Worm (Caenorhabditis elegans) whole organism, L3 larva: ENCODE data around the gene C32B5.18.
"Not testable (repeated sequence)": the region's sequence is repeated elsewhere in the genome, so short reads cannot be mapped to it uniquely, and the experiment has no call there.

Experiments used
- ZK546.5 ChIP-seq: sonication (generic microtip); optimal IDR thresholded peaks from 2 replicates; lab custom pipeline; 2017; ENCODE audit warnings: missing biosample characterization, missing genetic modification characterization
- ama-1 ChIP-seq: fragments of 150-350 bp; optimal IDR thresholded peaks from 2 replicates; lab custom pipeline; 2018
- ceh-16 ChIP-seq: sonication (generic microtip); optimal IDR thresholded peaks from 2 replicates; lab custom pipeline; 2017; ENCODE audit warnings: missing biosample characterization, missing genetic modification characterization
- ceh-9 ChIP-seq: sonication (generic microtip); optimal IDR thresholded peaks from 2 replicates; lab custom pipeline; 2018; ENCODE audit warnings: missing biosample characterization, missing genetic modification characterization
- egl-5 ChIP-seq: fragments of 150-350 bp; optimal IDR thresholded peaks from 2 replicates; lab custom pipeline; 2017; ENCODE audit warnings: missing biosample characterization, missing genetic modification reagents, missing genetic modification characterization, inconsistent platforms
- elt-1 ChIP-seq: fragments of 150-350 bp; optimal IDR thresholded peaks from 2 replicates; lab custom pipeline; 2014; ENCODE audit warnings: missing biosample characterization, missing genetic modification characterization
- elt-2 ChIP-seq: sonication (generic microtip); optimal IDR thresholded peaks from 2 replicates; lab custom pipeline; 2016; ENCODE audit warnings: missing genetic modification reagents, mild to moderate bottlenecking, missing genetic modification characterization, missing compliant biosample characterization
- elt-3 ChIP-seq, 3 experiments: fragments of 150-350 bp in 1 of 3; sonication (generic microtip) in 2 of 3; optimal IDR thresholded peaks; 2 replicates in 2 of 3; 4 replicates in 1 of 3; lab custom pipeline; 2014 to 2017; ENCODE audit warnings: missing biosample characterization in 3 of 3, missing genetic modification characterization in 3 of 3
- eor-1 ChIP-seq, 2 experiments: fragments of 150-350 bp; optimal IDR thresholded peaks; 2 replicates each; lab custom pipeline; 2014 to 2018; ENCODE audit warnings: missing biosample characterization in 2 of 2, missing genetic modification characterization in 2 of 2
- fkh-10 ChIP-seq: sonication (generic microtip); optimal IDR thresholded peaks from 2 replicates; lab custom pipeline; 2017; ENCODE audit warnings: missing biosample characterization, missing genetic modification reagents, missing genetic modification characterization
- fos-1 ChIP-seq: fragments of 150-350 bp; optimal IDR thresholded peaks from 2 replicates; lab custom pipeline; 2014; ENCODE audit warnings: missing biosample characterization, missing genetic modification characterization
- hmg-11 ChIP-seq: sonication (generic microtip); optimal IDR thresholded peaks from 2 replicates; lab custom pipeline; 2016; ENCODE audit warnings: missing genetic modification characterization, missing compliant biosample characterization
- jun-1 ChIP-seq: fragments of 150-350 bp; optimal IDR thresholded peaks from 2 replicates; lab custom pipeline; 2014; ENCODE audit warnings: missing biosample characterization, missing genetic modification reagents, missing genetic modification characterization
- lin-15B ChIP-seq: fragments of 150-350 bp; optimal IDR thresholded peaks from 2 replicates; lab custom pipeline; 2014; ENCODE audit warnings: missing biosample characterization, missing genetic modification characterization
- mdl-1 ChIP-seq: fragments of 150-350 bp; optimal IDR thresholded peaks from 2 replicates; lab custom pipeline; 2014; ENCODE audit warnings: missing biosample characterization, missing genetic modification characterization
- mml-1 ChIP-seq: fragments of 150-350 bp; sonication (generic microtip); optimal IDR thresholded peaks from 3 replicates; lab custom pipeline; 2014; ENCODE audit warnings: missing biosample characterization, missing genetic modification characterization
- nfya-1 ChIP-seq: sonication (generic microtip); optimal IDR thresholded peaks from 2 replicates; lab custom pipeline; 2017; ENCODE audit warnings: missing genetic modification characterization, mild to moderate bottlenecking, missing compliant biosample characterization, antibody characterized with exemption, moderate library complexity; ENCODE audit not compliant: insufficient read depth
- nhr-11 ChIP-seq: fragments of 150-350 bp; optimal IDR thresholded peaks from 2 replicates; lab custom pipeline; 2014; ENCODE audit warnings: missing biosample characterization, missing genetic modification characterization
- nhr-12 ChIP-seq: fragments of 150-350 bp; optimal IDR thresholded peaks from 2 replicates; lab custom pipeline; 2014; ENCODE audit warnings: missing biosample characterization, missing genetic modification characterization
- nhr-23 ChIP-seq: fragments of 150-350 bp; optimal IDR thresholded peaks from 2 replicates; lab custom pipeline; 2014; ENCODE audit warnings: missing biosample characterization, missing genetic modification reagents, missing genetic modification characterization
- nhr-237 ChIP-seq: fragments of 150-350 bp; optimal IDR thresholded peaks from 2 replicates; lab custom pipeline; 2014; ENCODE audit warnings: missing biosample characterization, missing genetic modification characterization
- nhr-25 ChIP-seq: sonication (generic microtip); optimal IDR thresholded peaks from 2 replicates; lab custom pipeline; 2017; ENCODE audit warnings: missing biosample characterization, missing genetic modification characterization
- nhr-43 ChIP-seq: sonication (generic microtip); optimal IDR thresholded peaks from 2 replicates; lab custom pipeline; 2016; ENCODE audit warnings: mild to moderate bottlenecking, missing genetic modification characterization, missing compliant biosample characterization; ENCODE audit not compliant: poor library complexity, severe bottlenecking
- nhr-67 ChIP-seq: fragments of 150-350 bp; optimal IDR thresholded peaks from 2 replicates; lab custom pipeline; 2014; ENCODE audit warnings: missing biosample characterization, missing genetic modification characterization
- nhr-76 ChIP-seq: fragments of 150-350 bp; sonication (generic microtip); optimal IDR thresholded peaks from 5 replicates; lab custom pipeline; 2014; ENCODE audit warnings: missing biosample characterization, missing genetic modification characterization
- nhr-77 ChIP-seq: fragments of 150-350 bp; optimal IDR thresholded peaks from 2 replicates; lab custom pipeline; 2014; ENCODE audit warnings: missing biosample characterization, missing genetic modification characterization
- pha-4 ChIP-seq: fragments of 150-350 bp; optimal IDR thresholded peaks from 2 replicates; lab custom pipeline; 2014; ENCODE audit warnings: missing biosample characterization, missing genetic modification reagents, missing genetic modification characterization
- skn-1 ChIP-seq: fragments of 150-350 bp; optimal IDR thresholded peaks from 2 replicates; lab custom pipeline; 2014; ENCODE audit warnings: missing biosample characterization, missing genetic modification characterization
- snpc-4 ChIP-seq: fragments of 150-350 bp; optimal IDR thresholded peaks from 2 replicates; lab custom pipeline; 2014; ENCODE audit warnings: missing biosample characterization, missing genetic modification characterization
- tbx-2 ChIP-seq: sonication (generic microtip); optimal IDR thresholded peaks from 2 replicates; lab custom pipeline; 2016; ENCODE audit warnings: mild to moderate bottlenecking, missing genetic modification characterization, missing compliant biosample characterization
- unc-62 ChIP-seq: fragments of 150-350 bp; sonication (generic microtip); optimal IDR thresholded peaks from 4 replicates; lab custom pipeline; 2014; ENCODE audit warnings: missing biosample characterization, missing genetic modification reagents, missing genetic modification characterization
- zag-1 ChIP-seq: fragments of 150-350 bp; optimal IDR thresholded peaks from 2 replicates; lab custom pipeline; 2014; ENCODE audit warnings: missing biosample characterization, missing genetic modification characterization
- ztf-11 ChIP-seq: fragments of 150-350 bp; optimal IDR thresholded peaks from 2 replicates; lab custom pipeline; 2014; ENCODE audit warnings: missing biosample characterization, missing genetic modification characterization

The C32B5.18 gene

DNA sequence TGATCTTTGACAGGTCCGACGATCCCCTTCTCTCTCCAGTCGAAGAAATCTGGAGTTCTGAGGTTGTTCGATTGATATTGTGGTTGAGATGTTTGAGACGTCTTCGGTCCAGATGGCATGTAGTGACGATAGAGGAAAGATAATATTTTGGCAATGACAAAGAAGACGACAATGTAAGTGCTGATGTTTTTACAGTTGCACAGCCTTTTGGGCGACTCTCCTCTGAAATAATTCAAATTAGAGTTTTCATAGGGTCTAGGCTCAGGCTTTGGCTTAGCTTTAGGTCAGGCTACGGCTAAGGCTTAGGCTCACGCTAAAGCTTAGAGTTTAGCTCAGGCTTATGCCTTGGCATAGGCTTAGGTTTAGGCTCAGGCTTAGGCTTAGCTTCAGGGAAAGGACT is 1.6 kb downstream of the C32B5.18 start, which contains the start of gene C32B5.13:
Gene C32B5.13 (minus strand): TSS at position 101 of the 400 bp plus-strand sequence.
- no peak for TF ChIP-seq nhr-12 (tag; lab: Kevin White, UChicago)
- TF ChIP-seq lin-15B: no peak
- TF ChIP-seq elt-2 (tag; lab: Kevin White, UChicago): no peak
- no peak for TF ChIP-seq ceh-16 (tag; lab: Kevin White, UChicago)
- no peak for TF ChIP-seq nhr-237
- no peak for TF ChIP-seq pha-4
- TF ChIP-seq tbx-2 (tag; lab: Kevin White, UChicago): no peak
- TF ChIP-seq nhr-25: no peak
- no peak for TF ChIP-seq eor-1 (tag; optimal IDR thresholded peaks at IDR 0.05; lab: Kevin White, UChicago)
- TF ChIP-seq nhr-76 (tag; lab: Kevin White, UChicago): no peak
- TF ChIP-seq unc-62: no peak
- TF ChIP-seq jun-1 (tag; lab: Kevin White, UChicago): no peak
- TF ChIP-seq mdl-1: no peak
- TF ChIP-seq nhr-77 (tag; lab: Kevin White, UChicago): no peak
- no peak for TF ChIP-seq nfya-1 (tag; lab: Kevin White, UChicago)
- no peak for TF ChIP-seq hmg-11 (tag; lab: Kevin White, UChicago)
- TF ChIP-seq egl-5 (tag; lab: Kevin White, UChicago): no peak
- no peak for TF ChIP-seq nhr-43 (tag; lab: Kevin White, UChicago)
- TF ChIP-seq elt-1: no peak
- no peak for TF ChIP-seq elt-3 (tag; optimal IDR thresholded peaks at IDR 0.05; lab: Kevin White, UChicago)

DNA sequence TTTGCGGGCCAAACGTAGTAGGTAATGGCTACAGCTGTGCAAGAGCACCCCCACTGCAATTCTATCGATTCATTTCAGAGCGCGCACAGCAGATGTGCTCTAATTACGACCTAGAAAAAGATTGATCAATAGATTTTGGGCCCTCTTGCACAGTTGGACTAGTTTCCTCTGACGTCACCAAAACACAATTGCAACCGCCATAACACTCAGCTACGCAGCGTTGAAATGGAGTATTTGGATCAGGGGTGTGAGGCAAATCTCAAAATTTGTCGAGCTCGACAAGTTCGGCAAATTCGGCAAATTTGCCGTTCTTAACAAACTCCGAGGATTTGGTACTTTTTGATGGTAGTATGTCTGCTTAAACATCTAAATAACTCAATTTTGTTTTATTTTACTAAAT is 6.6 kb downstream of the C32B5.18 start, which contains the start of gene fbxc-18:
Gene fbxc-18 (minus strand): TSS at position 101 of the 400 bp plus-strand sequence.
- not testable (repeated sequence) for TF ChIP-seq nhr-67 (tag; lab: Kevin White, UChicago); zag-1; nhr-23 (tag; lab: Kevin White, UChicago)

DNA sequence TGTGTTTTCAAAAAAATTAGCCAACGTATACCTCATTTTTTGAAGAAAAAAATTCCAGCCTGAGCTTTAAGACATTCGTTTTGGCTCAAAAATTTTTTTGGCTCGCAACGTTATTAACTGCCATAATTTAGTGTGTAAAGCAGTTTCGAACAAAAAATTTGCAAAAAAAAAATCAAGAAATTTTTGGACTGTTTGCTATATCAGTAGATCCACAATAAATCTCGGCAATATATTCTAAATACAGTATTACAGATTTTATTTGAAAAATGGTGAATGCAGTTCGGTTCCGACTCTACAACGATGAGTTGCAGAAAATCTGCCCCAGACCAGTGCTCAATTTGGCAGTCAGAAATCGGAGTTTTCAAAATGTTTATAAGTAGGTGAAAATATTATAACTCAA is 7.8 kb downstream of the C32B5.18 start, which contains the start of gene C32B5.6:
Gene C32B5.6 (plus strand): TSS at position 301 of the 400 bp plus-strand sequence.
- not testable (repeated sequence) for TF ChIP-seq nhr-11; lin-15B; egl-5 (tag; lab: Kevin White, UChicago)
- TF ChIP-seq, all 47 proteins: peak for 0; not testable (repeated sequence) for 47

DNA sequence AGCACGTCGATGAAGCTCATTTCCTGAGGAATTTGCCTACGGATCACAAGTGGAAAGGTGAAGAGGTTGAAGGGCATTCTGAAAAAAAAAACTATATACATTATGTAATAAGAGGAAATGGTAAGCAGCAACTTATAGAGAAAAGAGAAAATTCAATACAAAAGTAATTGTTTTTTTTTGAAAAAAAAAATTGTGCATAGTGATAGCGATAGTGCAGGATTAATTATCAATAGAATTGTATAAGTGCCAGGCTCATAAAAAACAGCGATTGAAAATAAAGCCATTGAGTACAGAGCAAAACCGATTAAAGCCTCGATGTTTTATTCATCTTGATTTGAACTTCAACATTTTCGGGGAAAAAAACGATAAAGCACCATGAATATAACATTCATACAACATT is 12.5 kb downstream of the C32B5.18 start, which contains the start of gene C32B5.15:
Gene C32B5.15 (minus strand): TSS at position 101 of the 400 bp plus-strand sequence.
- TF ChIP-seq ZK546.5 (tag; lab: Kevin White, UChicago) (no peak), nhr-23 (tag; lab: Kevin White, UChicago) (no peak), fkh-10 (no peak), ceh-9 (tag; lab: Kevin White, UChicago) (no peak), snpc-4 (tag; lab: Kevin White, UChicago) (no peak), elt-1 (no peak), elt-2 (tag; lab: Kevin White, UChicago) (no peak), nhr-11 (no peak), ama-1 (lab: Kevin White, UChicago) (no peak), nfya-1 (tag; lab: Kevin White, UChicago) (no peak), ztf-11 (tag; lab: Kevin White, UChicago) (no peak), fos-1 (no peak), mml-1 (tag; lab: Kevin White, UChicago) (no peak)
- TF ChIP-seq, all 47 proteins: peak for 0

DNA sequence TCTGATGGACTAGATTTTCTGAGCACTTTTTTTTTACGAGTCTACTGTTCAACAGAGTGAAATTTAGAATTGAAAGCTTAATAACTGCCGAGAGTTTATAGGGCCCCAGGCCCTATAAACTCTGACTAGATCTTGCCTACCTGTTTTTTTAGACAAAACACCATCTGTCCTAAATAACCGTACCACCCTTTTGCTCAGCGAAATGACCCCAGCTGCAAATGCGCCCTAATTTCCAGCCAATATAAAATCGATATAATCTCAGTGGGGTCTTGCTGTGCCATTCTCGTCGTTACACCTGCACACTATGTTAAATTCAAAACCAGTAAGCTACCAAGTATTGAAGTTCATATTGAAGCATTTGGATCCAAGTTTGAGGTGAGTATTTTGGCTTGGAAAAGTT is 13.7 kb downstream of the C32B5.18 start, which contains the start of gene fbxc-14:
Gene fbxc-14 (plus strand): TSS at position 301 of the 400 bp plus-strand sequence.
- no peak for TF ChIP-seq elt-1
- no peak for TF ChIP-seq jun-1 (tag; lab: Kevin White, UChicago)
- TF ChIP-seq tbx-2 (tag; lab: Kevin White, UChicago): no peak
- no peak for TF ChIP-seq nhr-77 (tag; lab: Kevin White, UChicago)
- no peak for TF ChIP-seq nhr-11
- no peak for TF ChIP-seq mml-1 (tag; lab: Kevin White, UChicago)

DNA sequence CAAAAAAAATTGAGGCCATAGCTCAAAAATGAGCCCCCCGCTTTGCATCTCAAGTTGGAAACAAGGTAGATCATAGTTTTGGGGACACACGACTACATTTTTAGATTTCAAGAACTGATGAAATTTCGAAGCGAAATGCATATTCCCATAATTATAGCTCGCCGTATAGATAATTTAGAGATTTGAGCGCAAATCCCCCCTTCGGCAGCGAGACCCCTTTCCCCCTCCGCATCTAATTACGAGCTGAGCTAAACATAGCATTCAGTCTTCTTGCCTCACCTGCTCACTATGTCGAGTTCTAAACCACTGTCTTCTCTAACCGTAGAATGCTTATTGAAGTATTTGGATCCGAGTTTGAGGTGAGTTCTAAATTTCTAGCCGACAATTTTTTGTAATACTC is 18.8 kb downstream of the C32B5.18 start, which contains the start of the genes fbxc-17 and fbxc-15:
Gene fbxc-17 (minus strand): TSS at position 101 of the 400 bp plus-strand sequence.
Gene fbxc-15 (plus strand): TSS at position 289 of the 400 bp plus-strand sequence.
- TF ChIP-seq nhr-12 (tag; lab: Kevin White, UChicago) (no peak), skn-1 (tag; lab: Kevin White, UChicago) (no peak), nhr-237 (no peak), tbx-2 (tag; lab: Kevin White, UChicago) (no peak), ceh-16 (tag; lab: Kevin White, UChicago) (no peak)
